Worm (Caenorhabditis elegans): Measurements from ENCODE around the gene M04B2.6.

The M04B2.6 gene

DNA sequence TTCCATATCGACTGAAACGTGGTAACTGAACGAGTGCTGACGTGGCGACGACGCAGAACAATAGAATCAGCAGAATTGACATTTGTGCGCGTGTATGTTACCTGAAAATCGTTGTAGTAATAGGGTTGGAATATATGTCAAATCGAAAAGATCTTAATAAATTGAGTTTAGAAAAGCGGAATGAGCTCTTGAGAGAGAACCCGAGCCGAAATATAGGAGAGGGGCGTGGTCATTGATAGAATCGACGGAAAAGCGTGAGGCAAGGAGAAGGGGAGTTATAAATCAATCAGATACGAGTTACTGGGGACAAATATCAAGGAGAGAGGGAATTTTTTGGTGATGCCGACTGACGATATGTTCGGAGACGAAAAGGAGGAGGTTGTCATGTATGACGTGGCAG, at the start of gene M04B2.6:
TSS of gene M04B2.6 (minus strand) at position 101 of the 400 bp plus-strand sequence.
- no peak for TF ChIP-seq unc-62 (GFP tag; optimal IDR thresholded peaks at IDR 0.05)

DNA sequence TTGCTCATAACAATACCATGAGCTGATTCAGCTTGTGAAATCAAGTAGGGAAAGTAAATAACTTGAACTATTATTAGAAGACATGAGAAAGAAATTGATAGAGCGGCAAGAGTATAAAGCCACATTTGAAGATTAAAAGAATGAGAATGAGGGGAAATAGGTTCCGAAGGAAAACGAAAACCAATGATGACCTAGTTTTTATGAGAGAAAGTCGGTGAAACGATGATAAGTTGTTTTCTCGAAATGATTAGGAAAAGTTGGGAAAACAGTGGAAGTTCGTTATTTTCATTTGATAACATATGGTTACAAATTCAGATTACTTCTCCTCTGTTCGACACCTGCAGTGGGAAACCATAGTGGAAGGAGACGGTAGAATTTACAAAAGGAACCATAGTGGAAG, 41.2 kb upstream of the M04B2.6 start, which contains the start of gene col-128:
TSS of gene col-128 (minus strand) at position 148 of the 400 bp plus-strand sequence.
- no peak for TF ChIP-seq unc-62 (GFP tag; optimal IDR thresholded peaks at IDR 0.05)

DNA sequence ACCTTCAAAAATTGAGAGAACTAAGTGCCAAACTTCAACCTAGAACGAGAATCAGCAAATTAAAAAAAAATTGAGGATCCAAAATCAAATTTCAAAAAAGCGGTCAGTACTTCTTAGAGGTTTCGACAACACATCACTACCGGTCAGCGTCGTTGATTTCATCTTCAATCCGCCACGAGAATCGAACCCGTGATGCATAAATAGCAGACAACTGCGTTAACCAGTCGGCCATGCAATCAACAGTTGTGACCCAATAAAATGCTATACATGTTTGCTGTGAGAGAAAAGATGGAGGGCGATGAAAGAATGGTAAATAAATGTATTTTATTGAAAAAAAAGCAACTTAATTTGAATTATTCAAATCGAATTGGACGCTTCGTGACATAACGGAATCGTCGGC, 39.1 kb upstream of the M04B2.6 start:
- no peak for TF ChIP-seq unc-62 (GFP tag; optimal IDR thresholded peaks at IDR 0.05)

DNA sequence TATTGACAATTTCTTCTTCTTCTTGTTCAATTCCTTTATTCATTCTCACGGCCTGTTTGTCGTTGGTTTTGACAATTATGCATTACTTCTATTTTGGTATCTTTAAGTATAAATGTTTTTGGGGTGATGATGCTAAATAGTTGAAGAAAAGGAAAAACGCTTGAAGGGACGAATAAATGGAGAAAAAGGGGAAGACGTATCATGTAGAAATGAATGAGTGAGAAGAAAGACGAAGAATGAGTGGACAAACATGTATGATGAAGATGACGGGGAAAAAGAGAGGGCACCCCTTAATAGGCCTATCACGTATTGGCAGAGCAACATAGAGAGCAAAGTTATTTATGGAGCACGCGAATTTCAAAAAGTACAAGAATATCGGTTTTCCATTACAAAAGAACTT, 38.1 kb upstream of the M04B2.6 start, which contains the start of gene M04B2.7:
TSS of gene M04B2.7 (minus strand) at position 101 of the 400 bp plus-strand sequence.
- TF ChIP-seq unc-62 (GFP tag; optimal IDR thresholded peaks at IDR 0.05): no peak

DNA sequence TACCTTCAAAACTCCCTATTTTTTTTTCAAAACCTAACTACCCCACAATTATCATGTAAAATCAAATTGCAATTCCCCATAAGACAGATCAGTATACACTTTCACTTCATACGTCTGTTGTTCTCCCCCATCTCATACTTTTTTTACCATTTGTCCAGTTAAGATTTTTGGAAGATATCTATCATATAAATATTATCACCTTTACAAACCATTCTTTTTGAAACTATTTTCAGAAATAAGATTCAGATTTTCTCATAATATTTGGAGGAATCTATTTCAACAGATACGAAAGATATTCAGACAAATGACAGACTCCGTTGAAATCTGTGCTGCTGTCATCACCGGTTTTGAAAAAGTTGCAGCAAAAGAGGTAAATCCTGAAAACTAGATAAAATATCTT, 17.2 kb upstream of the M04B2.6 start, which contains the start of gene M04B2.2:
TSS of gene M04B2.2 (plus strand) at position 301 of the 400 bp plus-strand sequence.
- TF ChIP-seq unc-62 (GFP tag; optimal IDR thresholded peaks at IDR 0.05): no peak

DNA sequence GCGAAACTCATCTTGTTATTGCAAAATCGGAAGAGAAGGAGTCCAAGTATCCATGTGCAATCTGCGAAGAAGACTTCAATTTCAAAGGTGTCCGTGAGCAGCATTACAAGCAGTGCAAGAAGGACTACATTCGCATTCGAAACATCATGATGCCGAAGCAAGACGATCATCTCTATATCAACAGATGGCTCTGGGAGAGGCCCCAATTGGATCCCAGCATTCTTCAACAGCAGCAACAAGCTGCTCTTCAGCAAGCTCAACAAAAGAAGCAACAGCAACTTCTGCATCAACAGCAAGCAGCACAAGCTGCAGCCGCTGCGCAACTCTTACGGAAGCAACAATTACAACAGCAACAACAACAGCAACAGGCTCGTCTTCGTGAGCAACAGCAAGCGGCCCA, 15.6 kb upstream of the M04B2.6 start:
- TF ChIP-seq unc-62 (GFP tag; optimal IDR thresholded peaks at IDR 0.05): no peak

DNA sequence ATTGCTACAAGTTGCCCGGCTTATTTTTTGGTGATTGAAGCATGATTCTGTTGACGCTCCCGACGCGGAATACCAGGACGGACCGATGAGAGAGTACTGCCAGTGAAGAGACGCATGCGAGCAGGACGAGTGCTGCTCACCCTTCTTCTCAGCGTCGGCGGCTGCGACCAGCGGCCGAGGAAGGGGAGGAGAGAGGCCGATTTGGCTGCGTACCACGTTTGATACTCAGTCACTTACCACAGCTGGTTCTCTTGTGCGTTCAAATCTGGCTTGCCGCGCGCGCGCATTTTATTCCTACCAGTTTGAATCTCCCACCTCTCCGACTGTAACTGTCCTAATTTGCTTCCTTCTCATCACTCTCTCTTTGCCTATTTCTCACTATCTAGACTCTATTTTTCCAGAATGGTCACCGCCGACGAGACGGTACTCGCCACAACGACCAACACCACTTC, 13.7 kb upstream of the M04B2.6 start, which contains the start of gene mep-1:
TSS of gene mep-1 (plus strand) at position 402 of the 452 bp plus-strand sequence.
- no peak for TF ChIP-seq unc-62 (GFP tag; optimal IDR thresholded peaks at IDR 0.05)

DNA sequence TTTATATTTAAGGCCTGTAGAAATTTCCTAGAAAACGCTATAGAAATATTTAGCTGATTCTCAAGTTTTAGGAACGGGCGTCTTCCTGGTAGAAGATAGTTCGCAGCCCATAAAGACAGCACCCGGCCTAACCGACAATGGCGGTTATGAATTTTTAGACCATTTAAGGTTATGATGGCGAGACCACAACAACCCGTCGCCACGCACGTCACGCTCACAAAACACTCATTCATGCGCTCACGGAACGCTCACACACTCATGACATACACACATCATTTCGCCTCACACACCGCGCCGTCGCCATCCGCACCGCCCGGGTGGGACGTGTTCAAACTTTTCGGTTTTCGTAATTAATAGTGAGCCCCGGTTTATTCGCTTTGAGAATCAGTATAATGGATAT, 13.1 kb upstream of the M04B2.6 start:
- no peak for TF ChIP-seq unc-62 (GFP tag; optimal IDR thresholded peaks at IDR 0.05)

DNA sequence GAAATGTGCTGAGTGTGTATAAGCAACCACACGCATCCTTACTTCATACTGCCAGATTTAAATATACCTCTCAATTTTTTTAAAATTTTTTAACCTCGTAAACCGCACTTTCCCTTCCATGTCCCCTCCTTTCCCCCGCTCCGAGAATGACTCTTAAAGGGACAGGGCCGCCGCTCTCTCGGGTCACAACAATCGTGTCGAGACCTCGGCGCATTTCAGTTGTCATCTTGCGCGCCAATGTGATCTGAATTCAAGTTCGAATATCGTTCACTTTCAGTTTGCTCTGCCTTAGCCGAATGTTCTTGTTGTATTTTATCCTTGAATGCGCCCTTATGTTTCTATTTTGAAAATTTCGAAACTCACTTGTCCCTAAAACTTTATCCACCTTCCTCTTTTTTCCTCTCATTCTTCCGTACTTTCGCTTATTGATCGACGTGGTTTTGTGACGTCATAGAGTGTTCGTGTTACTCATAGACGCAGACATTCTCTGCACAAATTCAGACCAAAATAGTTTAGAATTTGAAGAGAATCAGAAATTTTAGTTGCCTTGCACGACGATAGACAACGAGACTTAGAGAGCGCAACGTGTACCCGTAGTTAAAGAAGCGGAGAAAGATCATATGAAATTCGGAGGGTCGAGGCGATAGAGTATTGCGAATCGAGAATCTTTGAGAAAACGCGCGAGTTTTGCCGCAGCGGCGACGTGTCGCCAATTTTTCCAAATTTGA, 11.8 kb upstream of the M04B2.6 start:
- TF ChIP-seq unc-62 (GFP tag; optimal IDR thresholded peaks at IDR 0.05): no peak

DNA sequence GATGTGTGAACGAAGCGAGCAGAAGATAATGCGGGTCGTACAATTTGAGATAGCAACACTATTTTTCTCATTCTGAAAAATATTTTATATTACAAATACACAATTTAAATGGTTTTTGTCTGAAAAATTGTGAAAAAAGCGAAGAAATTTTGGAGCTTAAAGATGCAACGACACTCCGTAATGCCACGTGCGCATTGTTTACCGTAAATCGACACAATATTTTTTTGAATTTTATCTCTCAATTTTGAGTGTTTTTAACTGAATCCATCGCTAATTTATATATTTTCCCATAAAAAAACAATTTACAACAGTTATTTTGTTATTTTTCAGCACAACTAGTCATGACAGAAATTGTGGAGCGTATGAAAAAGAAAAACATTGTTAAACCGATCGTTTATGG, 10.4 kb upstream of the M04B2.6 start, which contains the start of the genes M04B2.4 and gfl-1:
TSS of gene M04B2.4 (minus strand) at position 72 of the 400 bp plus-strand sequence.
TSS of gene gfl-1 (plus strand) at position 331 of the 400 bp plus-strand sequence.
- TF ChIP-seq unc-62 (GFP tag; optimal IDR thresholded peaks at IDR 0.05): no peak

DNA sequence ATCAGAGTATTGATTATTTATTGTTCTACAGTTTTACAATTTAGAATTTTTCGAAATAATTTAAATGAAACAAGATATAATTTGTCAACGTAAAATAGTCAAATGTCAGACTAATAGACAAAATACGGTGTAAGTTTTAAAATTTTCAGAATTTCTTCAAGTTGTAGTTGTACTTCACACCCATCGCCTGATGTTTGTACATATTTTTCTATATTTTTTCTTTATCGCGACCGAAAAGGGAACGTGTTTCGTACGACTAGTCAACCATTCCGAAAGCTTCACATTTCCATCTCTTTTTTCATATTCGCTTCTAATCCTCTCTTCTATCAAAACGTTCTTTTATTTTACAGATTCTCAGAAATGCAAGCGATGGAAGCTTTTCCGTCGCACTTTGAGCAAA, 6.1 kb downstream of the M04B2.6 start, which contains the start of gene twk-25:
TSS of gene twk-25 (plus strand) at position 301 of the 400 bp plus-strand sequence.
- TF ChIP-seq unc-62 (GFP tag; optimal IDR thresholded peaks at IDR 0.05): no peak

DNA sequence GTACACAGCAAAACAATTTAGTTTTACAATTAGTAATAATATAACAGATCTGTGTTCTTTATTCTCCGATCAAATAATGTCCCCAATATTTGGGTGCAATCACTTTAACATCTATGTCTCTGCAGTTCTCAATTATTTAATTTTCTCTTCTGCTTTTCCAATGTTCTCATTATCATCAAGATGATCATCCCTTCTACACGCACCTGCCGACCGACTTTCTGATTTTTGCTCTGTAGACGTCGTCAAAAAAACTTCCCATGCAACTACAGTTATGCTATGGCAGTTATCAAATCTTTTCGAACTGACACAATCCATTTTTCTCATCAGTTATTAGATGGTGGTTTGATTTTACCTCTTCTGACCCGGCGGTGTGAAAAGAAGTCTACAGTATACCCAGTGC, 6.9 kb downstream of the M04B2.6 start:
- no peak for TF ChIP-seq unc-62 (GFP tag; optimal IDR thresholded peaks at IDR 0.05)

DNA sequence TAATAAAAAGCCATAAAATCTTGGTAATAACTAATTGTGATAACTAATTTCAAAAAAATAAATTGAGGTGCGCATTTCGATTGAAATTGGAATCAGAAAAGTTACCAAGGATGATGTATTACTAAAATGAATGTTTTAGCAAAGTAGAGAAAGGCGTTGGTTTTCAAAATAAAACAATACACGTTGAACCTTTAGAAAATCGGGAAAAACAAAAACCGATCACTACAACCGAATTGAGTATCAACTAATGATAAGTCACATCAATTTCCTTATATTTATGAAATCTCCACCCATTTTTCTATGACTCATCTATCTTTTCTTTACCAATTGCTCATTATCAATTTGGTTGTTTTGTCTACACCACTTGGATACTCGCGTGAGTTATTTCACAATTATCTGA, 10.1 kb downstream of the M04B2.6 start, which contains the start of gene H21P03.10:
TSS of gene H21P03.10 (plus strand) at position 301 of the 400 bp plus-strand sequence.
- TF ChIP-seq unc-62 (GFP tag; optimal IDR thresholded peaks at IDR 0.05): no peak

DNA sequence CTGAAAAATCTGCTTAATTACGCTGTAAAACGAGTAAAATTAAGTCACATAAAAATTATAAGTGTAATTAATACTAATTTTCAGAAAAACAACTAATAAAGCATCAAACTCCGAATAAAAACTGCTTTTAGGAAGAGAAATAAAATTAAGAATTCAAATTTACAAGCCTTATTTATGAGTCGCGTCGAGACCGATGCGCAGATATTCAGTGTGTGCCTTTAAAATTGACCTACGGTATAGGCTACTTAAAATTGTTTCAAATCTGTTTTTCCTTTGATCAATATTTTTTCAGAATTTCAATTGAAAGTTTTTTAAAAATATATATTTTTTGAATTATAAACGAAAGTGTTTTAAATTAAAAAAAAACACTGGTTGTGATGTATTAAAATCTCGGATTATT, 12.4 kb downstream of the M04B2.6 start, which contains the start of gene sms-1:
TSS of gene sms-1 (minus strand) at position 6 of the 400 bp plus-strand sequence.
- no peak for TF ChIP-seq unc-62 (GFP tag; optimal IDR thresholded peaks at IDR 0.05)

DNA sequence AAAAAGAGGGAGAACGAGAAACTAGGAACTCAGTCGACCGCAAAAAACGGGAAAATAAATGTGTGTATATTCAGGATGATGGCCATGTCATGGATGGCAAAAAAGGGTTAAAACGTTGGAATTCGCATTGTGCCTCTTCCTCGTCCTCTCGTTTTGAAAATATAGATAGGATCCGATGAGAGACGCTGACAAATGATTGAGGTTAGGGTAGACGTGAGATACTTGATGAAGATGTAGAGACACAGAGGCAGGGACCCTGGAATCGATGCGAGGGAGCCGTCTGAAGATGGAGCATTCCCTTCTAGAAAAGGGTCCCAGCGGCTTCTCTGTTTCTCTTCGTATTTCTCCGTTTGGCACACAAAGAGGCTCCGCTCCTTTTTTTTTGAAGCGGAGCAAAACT, 15.6 kb downstream of the M04B2.6 start:
- TF ChIP-seq unc-62 (GFP tag; optimal IDR thresholded peaks at IDR 0.05): no peak

DNA sequence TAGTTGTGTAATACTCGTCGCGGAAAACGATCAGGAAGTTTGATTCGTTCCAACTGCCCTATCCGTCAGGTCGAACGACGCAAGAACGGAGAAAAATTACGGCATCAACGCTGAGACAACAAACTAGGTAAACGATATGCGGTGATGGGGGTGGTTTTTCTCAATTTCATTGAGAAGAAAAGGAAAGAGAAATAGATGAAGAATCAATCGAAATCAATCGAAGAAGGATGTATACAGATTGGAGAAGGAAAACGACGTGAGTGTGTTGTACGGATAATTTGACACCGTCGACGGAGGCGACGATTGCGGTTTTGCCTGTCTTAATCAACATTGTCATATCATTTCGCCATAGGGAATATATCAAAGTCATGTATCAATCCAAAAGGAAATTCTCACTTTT, 16.7 kb downstream of the M04B2.6 start:
- TF ChIP-seq unc-62 (GFP tag; optimal IDR thresholded peaks at IDR 0.05): no peak

DNA sequence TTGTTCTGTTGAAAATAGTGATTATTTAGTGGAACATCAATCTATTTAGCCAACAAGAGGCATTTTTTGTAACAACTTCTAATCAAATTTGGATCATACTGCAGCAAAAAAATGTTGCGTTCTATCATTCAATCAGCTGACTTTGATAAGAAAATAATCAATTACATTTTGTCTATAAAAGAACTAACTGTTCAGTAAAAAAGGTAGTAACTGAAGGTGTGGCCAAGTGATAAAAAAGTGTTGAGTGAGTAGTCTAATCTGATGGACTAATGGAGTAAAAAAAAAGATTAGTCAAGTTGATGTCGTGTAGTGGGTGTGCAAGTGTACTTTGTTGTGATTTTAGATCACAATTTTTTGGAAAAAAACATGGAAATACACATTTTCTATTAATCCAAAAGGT, 18.2 kb downstream of the M04B2.6 start:
- TF ChIP-seq unc-62 (GFP tag; optimal IDR thresholded peaks at IDR 0.05): no peak

All from whole organism, dauer.